Worm (Caenorhabditis elegans) whole organism, early embryonic: ENCODE results near the gene tag-293.
"Not testable (repeated sequence)": the region's sequence is repeated elsewhere in the genome, so short reads cannot be mapped to it uniquely, and the experiment has no call there.

Experiments used
- B0310.2 ChIP-seq: sonication (generic microtip); optimal IDR thresholded peaks from 2 replicates; lab custom pipeline; 2016; ENCODE audit warnings: mild to moderate bottlenecking, missing genetic modification characterization, missing compliant biosample characterization
- F13C5.2 ChIP-seq: sonication (generic microtip); optimal IDR thresholded peaks from 2 replicates; lab custom pipeline; 2017; ENCODE audit warnings: mild to moderate bottlenecking, missing genetic modification characterization, inconsistent platforms, missing compliant biosample characterization
- aly-1 ChIP-seq: sonication (generic microtip); optimal IDR thresholded peaks from 2 replicates; lab custom pipeline; 2016; ENCODE audit warnings: missing genetic modification characterization, missing compliant biosample characterization
- ama-1 ChIP-seq: fragments of 150-350 bp; optimal IDR thresholded peaks from 2 replicates; lab custom pipeline; 2014
- ceh-13 ChIP-seq: fragments of 200-800 bp; sonication (Bioruptor generic); optimal IDR thresholded peaks from 2 replicates; lab custom pipeline; 2018; ENCODE audit warnings: mild to moderate bottlenecking, missing genetic modification characterization, missing compliant biosample characterization
- ceh-36 ChIP-seq: sonication (generic microtip); optimal IDR thresholded peaks from 2 replicates; lab custom pipeline; 2016; ENCODE audit warnings: missing genetic modification characterization, inconsistent platforms, missing compliant biosample characterization
- ets-7 ChIP-seq: sonication (generic microtip); optimal IDR thresholded peaks from 2 replicates; lab custom pipeline; 2016; ENCODE audit warnings: missing genotype, missing genetic modification characterization, missing compliant biosample characterization
- flt-1 ChIP-seq: fragments of 200-800 bp; sonication (Bioruptor generic); IDR thresholded peaks from 2 replicates; pipeline ENCODE4 v1.3.6; 2022; ENCODE audit warnings: missing genetic modification characterization, missing compliant biosample characterization
- hmbx-1 ChIP-seq: sonication (generic microtip); optimal IDR thresholded peaks from 2 replicates; lab custom pipeline; 2016; ENCODE audit warnings: mild to moderate bottlenecking, missing genetic modification characterization, missing compliant biosample characterization
- hmg-4 ChIP-seq: fragments of 200-800 bp; sonication (Bioruptor generic); optimal IDR thresholded peaks from 2 replicates; lab custom pipeline; 2018; ENCODE audit warnings: mild to moderate bottlenecking, missing genetic modification characterization, missing compliant biosample characterization
- hnd-1 ChIP-seq: sonication (generic microtip); optimal IDR thresholded peaks from 2 replicates; lab custom pipeline; 2016; ENCODE audit warnings: missing genetic modification characterization, missing compliant biosample characterization
- pes-1 ChIP-seq: fragments of 200-800 bp; sonication (Bioruptor generic); IDR thresholded peaks from 2 replicates; pipeline ENCODE4 v1.3.6; 2022; ENCODE audit warnings: missing genetic modification reagents, missing genetic modification characterization, missing compliant biosample characterization
- scrt-1 ChIP-seq: fragments of 200-800 bp; sonication (Bioruptor generic); IDR thresholded peaks from 2 replicates; pipeline ENCODE4 v1.3.6; 2022; ENCODE audit warnings: missing genetic modification characterization, missing compliant biosample characterization
- sea-1 ChIP-seq: fragments of 200-800 bp; sonication (Bioruptor generic); conservative IDR thresholded peaks from 2 replicates; pipeline ENCODE4 v1.3.6; 2022; ENCODE audit warnings: missing genetic modification characterization, missing compliant biosample characterization
- tbx-11 ChIP-seq: fragments of 200-800 bp; sonication (Bioruptor generic); IDR thresholded peaks from 2 replicates; pipeline ENCODE4 v1.3.6; 2022; ENCODE audit warnings: missing genetic modification characterization, missing compliant biosample characterization
- tbx-37 ChIP-seq: fragments of 200-800 bp; sonication (Bioruptor generic); conservative IDR thresholded peaks from 2 replicates; pipeline ENCODE4 v1.3.6; 2022; ENCODE audit warnings: missing genetic modification reagents, missing genetic modification characterization, missing compliant biosample characterization
- tra-4 ChIP-seq: sonication (generic microtip); optimal IDR thresholded peaks from 2 replicates; lab custom pipeline; 2017; ENCODE audit warnings: missing genetic modification characterization, missing compliant biosample characterization

Gene tag-293

DNA sequence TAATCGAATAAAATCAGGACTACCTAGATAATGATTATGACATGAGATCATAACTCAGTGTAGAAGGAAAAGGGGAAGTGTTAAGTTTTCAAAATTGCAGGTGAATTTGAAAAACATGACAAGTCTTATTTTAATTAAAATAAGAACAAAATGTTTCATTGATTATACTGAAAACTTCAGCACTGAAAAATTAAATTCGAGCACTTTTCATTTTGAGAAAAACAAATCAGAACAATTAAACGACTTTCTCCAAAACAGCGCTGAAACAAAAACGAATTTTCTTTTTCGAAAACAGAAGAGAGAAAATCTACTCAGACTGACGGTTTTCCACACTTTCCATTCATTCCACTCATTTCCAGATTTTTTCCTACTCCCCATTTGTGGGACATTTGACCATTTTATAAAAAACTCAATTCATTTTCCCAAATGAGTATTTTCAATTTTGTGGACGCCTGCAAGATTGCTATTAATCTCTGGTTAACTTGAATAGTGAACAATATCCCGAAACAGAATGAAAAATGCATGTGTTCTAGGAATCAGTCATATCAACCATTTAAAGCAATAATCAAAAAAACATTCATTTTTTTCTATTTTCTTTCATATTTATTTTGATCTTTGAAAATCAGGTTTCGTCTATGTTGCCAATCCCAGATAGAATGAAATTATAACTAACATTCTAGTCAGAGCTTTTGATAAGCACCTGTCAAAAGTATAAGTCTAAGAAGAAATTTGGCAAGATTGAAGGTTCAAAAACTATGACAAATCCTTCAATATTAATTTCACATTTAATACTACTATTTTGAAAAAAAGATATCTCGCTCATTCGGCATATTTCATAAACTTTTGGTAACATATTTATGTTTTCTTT is 2.9 kb downstream of the tag-293 start, which contains the start of the genes srh-231 and srh-275:
Gene srh-231, minus strand, starts transcription at position 51 of the 868 bp plus-strand sequence.
Gene srh-275, plus strand, starts transcription at position 818 of the 868 bp plus-strand sequence.
- TF ChIP-seq F13C5.2 (tag; lab: Kevin White, UChicago) (no peak), tbx-11 (GFP tag; lab: Robert Waterston, UW) (no peak), flt-1 (no peak)

DNA sequence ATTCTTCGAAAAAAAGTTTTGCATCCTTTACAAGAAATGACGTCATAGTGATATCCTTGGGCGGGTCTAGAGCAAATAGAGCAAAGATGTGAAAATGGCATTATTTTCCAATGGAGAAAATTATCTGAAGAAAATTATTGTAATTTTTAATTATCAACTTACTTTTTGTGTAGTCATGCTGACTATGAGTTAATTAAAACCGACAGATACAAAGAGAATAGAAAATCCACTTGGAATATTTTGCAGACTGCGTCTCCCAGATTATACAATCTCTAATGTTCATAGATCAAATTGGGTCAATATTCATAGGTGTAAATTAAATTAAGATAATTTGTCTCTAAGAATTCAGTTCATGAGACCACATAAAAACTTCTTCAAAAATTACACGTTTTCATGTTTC is 5.8 kb downstream of the tag-293 start, which contains the start of gene nhr-149:
Gene nhr-149, minus strand, starts transcription at position 101 of the 400 bp plus-strand sequence.
- no peak for TF ChIP-seq hmbx-1 (tag; lab: Kevin White, UChicago)

DNA sequence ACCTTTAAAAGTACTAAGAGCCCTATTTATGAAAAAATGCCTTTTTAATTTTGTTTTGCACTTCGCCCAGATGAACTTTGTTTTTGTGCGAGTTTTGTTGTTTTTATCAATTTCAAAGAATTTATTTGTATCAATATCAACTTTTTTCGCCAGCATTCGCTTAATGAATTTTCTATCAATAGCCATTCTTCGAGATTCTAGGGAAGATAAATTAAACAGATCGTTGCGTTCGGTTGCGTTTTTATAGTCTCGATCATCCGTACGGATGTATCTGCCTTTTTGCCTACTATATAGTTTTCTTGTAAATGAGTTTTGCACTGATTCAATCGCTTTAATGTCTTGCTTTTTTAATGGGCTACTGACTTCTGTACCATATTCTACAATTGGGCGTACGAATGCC is 9.9 kb downstream of the tag-293 start, which contains the start of gene nhr-147:
Gene nhr-147, plus strand, starts transcription at position 301 of the 400 bp plus-strand sequence.
- TF ChIP-seq ama-1 (lab: Kevin White, UChicago); B0310.2 (tag; lab: Kevin White, UChicago); hmg-4 (GFP tag; lab: Kevin White, UChicago): not testable (repeated sequence)

DNA sequence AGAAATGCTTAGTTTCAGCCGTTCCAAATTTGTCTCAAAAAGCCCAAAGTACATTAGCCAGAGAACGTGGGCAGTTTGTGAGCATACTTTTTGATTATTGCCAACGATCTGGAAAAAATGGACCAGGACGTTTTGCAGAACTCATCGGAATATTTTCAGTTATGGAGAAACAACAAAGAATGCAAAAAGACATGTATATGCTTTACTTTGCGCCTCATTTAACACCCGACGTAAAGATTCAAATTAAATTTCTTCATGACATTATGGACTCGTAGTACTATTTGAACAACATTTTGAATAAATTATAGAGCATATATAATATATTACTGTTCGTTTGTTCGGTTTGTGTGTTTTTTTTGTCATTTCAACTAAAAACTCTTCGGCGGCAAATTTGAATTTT is 11.8 kb downstream of the tag-293 start, which contains the start of gene srh-244:
Gene srh-244, plus strand, starts transcription at position 301 of the 400 bp plus-strand sequence.
- TF ChIP-seq F13C5.2 (tag; lab: Kevin White, UChicago): no peak

DNA sequence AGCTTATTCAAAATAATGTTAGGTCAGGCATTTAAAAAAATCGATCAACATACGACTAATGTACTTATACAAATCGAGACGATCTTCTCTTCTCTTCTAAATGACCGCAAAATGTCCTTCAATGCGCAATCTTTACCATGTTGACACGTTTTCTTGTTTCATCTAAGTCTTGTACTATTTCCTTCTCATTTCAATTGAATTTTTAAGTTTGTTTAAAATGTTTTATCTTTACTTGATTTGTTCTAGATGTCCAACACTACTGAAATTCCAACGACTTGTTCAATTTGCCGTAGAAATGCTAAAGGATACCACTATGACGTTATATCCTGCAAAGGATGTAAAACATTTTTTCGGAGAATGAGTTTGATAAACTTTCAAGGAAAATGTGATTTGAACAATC is 13.4 kb downstream of the tag-293 start, which contains the start of the genes nhr-263 and nhr-148:
Gene nhr-263, minus strand, starts transcription at position 101 of the 400 bp plus-strand sequence.
Gene nhr-148, plus strand, starts transcription at position 215 of the 400 bp plus-strand sequence.
- no peak for TF ChIP-seq pes-1
- no peak for TF ChIP-seq F13C5.2 (tag; lab: Kevin White, UChicago)
- TF ChIP-seq hmg-4 (GFP tag; lab: Kevin White, UChicago): no peak
- TF ChIP-seq tra-4 (tag; lab: Kevin White, UChicago): no peak
- no peak for TF ChIP-seq hnd-1
- no peak for TF ChIP-seq scrt-1
- TF ChIP-seq sea-1 (GFP tag; lab: Robert Waterston, UW): no peak
- TF ChIP-seq tbx-11 (GFP tag; lab: Robert Waterston, UW): no peak
- TF ChIP-seq ceh-36 (tag; lab: Kevin White, UChicago): no peak

DNA sequence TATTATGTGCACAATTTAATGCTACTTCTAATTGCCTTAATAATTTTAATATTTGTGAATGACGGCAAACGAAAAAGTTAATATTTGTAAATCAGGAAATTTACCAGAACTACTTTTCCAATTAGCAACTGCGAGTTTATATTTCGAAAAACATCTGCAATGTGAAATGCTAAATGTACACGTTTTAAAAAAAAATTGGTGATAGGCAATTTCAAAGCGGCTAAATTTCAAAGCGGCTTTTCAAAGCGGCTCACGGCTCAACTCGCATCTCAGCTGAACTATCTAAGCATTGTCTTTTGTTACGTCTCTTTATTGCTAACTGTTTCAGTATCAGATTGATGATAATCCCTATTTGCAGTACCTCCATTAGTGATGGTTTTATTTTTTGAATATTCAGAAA is 15.5 kb downstream of the tag-293 start, which contains the start of gene srh-187:
Gene srh-187, minus strand, starts transcription at position 101 of the 400 bp plus-strand sequence.
- TF ChIP-seq F13C5.2 (tag; lab: Kevin White, UChicago) (no peak), ceh-36 (tag; lab: Kevin White, UChicago) (no peak), aly-1 (tag; lab: Kevin White, UChicago) (no peak), pes-1 (no peak), ets-7 (tag; lab: Kevin White, UChicago) (no peak), sea-1 (GFP tag; lab: Robert Waterston, UW) (no peak), tbx-11 (GFP tag; lab: Robert Waterston, UW) (no peak), B0310.2 (tag; lab: Kevin White, UChicago) (no peak), ama-1 (lab: Kevin White, UChicago) (no peak), scrt-1 (no peak), ceh-13 (GFP tag; lab: Kevin White, UChicago) (no peak), hnd-1 (no peak), hmg-4 (GFP tag; lab: Kevin White, UChicago) (no peak), flt-1 (no peak)

DNA sequence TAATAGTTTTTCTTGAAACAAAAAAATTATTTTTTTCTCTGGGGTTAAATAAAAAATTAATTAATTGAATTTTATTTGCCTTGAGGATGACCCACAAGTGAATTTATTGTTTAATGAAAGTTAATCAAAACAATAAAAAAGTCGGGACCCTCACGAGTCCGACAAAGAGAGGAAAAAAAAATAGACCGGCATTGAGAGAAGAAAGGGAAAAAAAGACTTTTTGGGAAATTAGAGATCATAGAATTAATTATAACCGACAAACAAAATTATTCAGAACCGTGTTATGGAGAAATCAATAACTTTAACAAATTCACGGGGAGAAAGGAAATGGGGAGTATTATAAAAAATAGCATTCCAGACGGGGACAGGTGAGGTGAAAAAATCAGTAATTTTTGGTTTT is 18.1 kb downstream of the tag-293 start, which contains the start of gene F10G2.7:
Gene F10G2.7, minus strand, starts transcription at position 101 of the 400 bp plus-strand sequence.
- TF ChIP-seq hnd-1; B0310.2 (tag; lab: Kevin White, UChicago); tra-4 (tag; lab: Kevin White, UChicago): not testable (repeated sequence)

DNA sequence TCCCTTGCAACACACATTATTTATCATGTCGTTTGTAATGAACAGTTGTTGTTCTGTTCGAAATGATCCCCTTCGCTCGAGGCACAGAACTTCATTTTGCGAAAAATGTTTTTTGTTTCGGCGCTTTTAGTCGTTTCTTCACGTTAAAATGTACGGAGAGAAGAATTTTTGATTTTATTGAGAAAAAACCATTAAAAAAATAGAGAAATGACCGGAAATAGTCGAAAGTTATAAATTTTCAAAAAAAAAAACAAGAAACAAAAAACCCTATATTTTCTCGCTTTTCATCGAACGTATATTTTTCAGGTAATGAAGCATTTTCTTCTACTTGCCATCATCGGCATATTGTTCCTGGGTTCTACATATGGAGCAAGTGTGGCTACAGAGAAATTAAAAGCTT is 23.1 kb downstream of the tag-293 start, which contains the start of gene F10G2.1:
Gene F10G2.1, plus strand, starts transcription at position 301 of the 400 bp plus-strand sequence.
- TF ChIP-seq hmg-4 (GFP tag; lab: Kevin White, UChicago) (no peak), hnd-1 (no peak), ceh-36 (tag; lab: Kevin White, UChicago) (no peak), pes-1 (no peak), ama-1 (lab: Kevin White, UChicago) (no peak), tra-4 (tag; lab: Kevin White, UChicago) (no peak), ceh-13 (GFP tag; lab: Kevin White, UChicago) (no peak)

DNA sequence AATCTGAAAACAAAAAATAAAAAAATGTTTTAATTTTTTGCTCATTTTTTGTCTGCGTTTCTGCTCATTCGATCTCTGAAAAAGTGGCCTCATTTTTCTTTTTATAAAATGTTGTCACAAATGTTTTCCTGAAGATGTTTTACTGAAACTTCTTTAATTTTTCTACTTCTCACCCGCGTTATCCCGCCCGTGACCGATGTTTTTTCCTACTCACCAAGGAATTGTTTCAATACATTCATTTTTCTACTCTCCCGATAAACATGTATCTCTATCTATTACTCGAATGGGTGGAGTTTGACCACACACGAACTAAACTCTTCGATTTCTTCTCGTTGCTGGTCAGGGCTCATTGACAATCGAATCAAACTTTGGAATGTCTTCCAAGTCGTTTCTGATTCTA is 24.5 kb downstream of the tag-293 start, which contains the start of gene F10G2.2:
Gene F10G2.2, plus strand, starts transcription at position 301 of the 400 bp plus-strand sequence.
- TF ChIP-seq tra-4 (tag; lab: Kevin White, UChicago) (no peak), pes-1 (no peak), ceh-13 (GFP tag; lab: Kevin White, UChicago) (no peak), aly-1 (tag; lab: Kevin White, UChicago) (no peak), sea-1 (GFP tag; lab: Robert Waterston, UW) (no peak), scrt-1 (no peak), F13C5.2 (tag; lab: Kevin White, UChicago) (no peak), ceh-36 (tag; lab: Kevin White, UChicago) (no peak), B0310.2 (tag; lab: Kevin White, UChicago) (no peak), ama-1 (lab: Kevin White, UChicago) (no peak), tbx-37 (GFP tag; lab: Robert Waterston, UW) (no peak), hmg-4 (GFP tag; lab: Kevin White, UChicago) (no peak), hnd-1 (no peak), hmbx-1 (tag; lab: Kevin White, UChicago) (no peak), ets-7 (tag; lab: Kevin White, UChicago) (no peak), tbx-11 (GFP tag; lab: Robert Waterston, UW) (no peak)
